Fruit fly (Drosophila melanogaster) whole organism, embryonic: ENCODE measurements around the gene CG10274.

Source experiments
- Adf1 ChIP-seq: fragments of 200-800 bp; sonication (Bioruptor generic); IDR thresholded peaks from 2 replicates; pipeline ENCODE4 v1.3.6; 2022; ENCODE audit warnings: missing biosample characterization, missing genetic modification characterization
- CG10147 ChIP-seq: fragments of 200-800 bp; sonication (Bioruptor generic); optimal IDR thresholded peaks from 2 replicates; lab custom pipeline; 2019; ENCODE audit warnings: missing biosample characterization, mild to moderate bottlenecking, missing genetic modification characterization, moderate library complexity
- CG10462 ChIP-seq: fragments of 200-800 bp; sonication (Bioruptor generic); optimal IDR thresholded peaks from 2 replicates; lab custom pipeline; 2016; ENCODE audit warnings: missing biosample characterization, missing genetic modification characterization
- CG13123 ChIP-seq: fragments of 200-800 bp; sonication (Bioruptor generic); optimal IDR thresholded peaks from 2 replicates; lab custom pipeline; 2016; ENCODE audit warnings: missing biosample characterization, missing genetic modification characterization
- CG14860 ChIP-seq: fragments of 200-800 bp; sonication (Bioruptor generic); IDR thresholded peaks from 3 replicates; pipeline ENCODE4 v1.3.6; 2022; ENCODE audit warnings: missing biosample characterization, missing genetic modification characterization; ENCODE audit not compliant: partially characterized antibody
- CG15601 ChIP-seq: fragments of 200-800 bp; sonication (Bioruptor generic); optimal IDR thresholded peaks from 3 replicates; lab custom pipeline; 2019; ENCODE audit warnings: missing biosample characterization, mild to moderate bottlenecking, missing genetic modification characterization, moderate library complexity
- CG1602 ChIP-seq: fragments of 200-800 bp; sonication (Bioruptor generic); optimal IDR thresholded peaks from 3 replicates; lab custom pipeline; 2016; ENCODE audit warnings: missing biosample characterization, missing genetic modification characterization
- CG1647 ChIP-seq: fragments of 200-800 bp; sonication (Bioruptor generic); optimal IDR thresholded peaks from 3 replicates; lab custom pipeline; 2016; ENCODE audit warnings: missing biosample characterization, missing genetic modification characterization
- CG17802 ChIP-seq: fragments of 200-800 bp; sonication (Bioruptor generic); optimal IDR thresholded peaks from 2 replicates; lab custom pipeline; 2018; ENCODE audit warnings: missing biosample characterization, mild to moderate bottlenecking, missing genetic modification characterization, moderate library complexity
- CG18476 ChIP-seq: fragments of 200-800 bp; sonication (Bioruptor generic); optimal IDR thresholded peaks from 2 replicates; lab custom pipeline; 2016; ENCODE audit warnings: missing biosample characterization, mild to moderate bottlenecking, missing genetic modification characterization
- CG18599 ChIP-seq: fragments of 200-800 bp; sonication (Bioruptor generic); optimal IDR thresholded peaks from 3 replicates; lab custom pipeline; 2017; ENCODE audit warnings: missing biosample characterization, missing genetic modification characterization, mild to moderate bottlenecking, moderate library complexity, missing genetic modification reagents
- CG18619 ChIP-seq: fragments of 200-800 bp; sonication (Bioruptor generic); optimal IDR thresholded peaks from 3 replicates; lab custom pipeline; 2017; ENCODE audit warnings: missing biosample characterization, mild to moderate bottlenecking, missing genetic modification characterization
- CG2116 ChIP-seq: fragments of 200-800 bp; sonication (Bioruptor generic); optimal IDR thresholded peaks from 3 replicates; lab custom pipeline; 2018; ENCODE audit warnings: missing biosample characterization, mild to moderate bottlenecking, missing genetic modification characterization
- CG32772 ChIP-seq: fragments of 200-800 bp; sonication (Bioruptor generic); IDR thresholded peaks from 2 replicates; pipeline ENCODE4 v1.3.6; 2022; ENCODE audit warnings: missing biosample characterization, missing genetic modification characterization
- CG3281 ChIP-seq: fragments of 200-800 bp; sonication (Bioruptor generic); optimal IDR thresholded peaks from 3 replicates; lab custom pipeline; 2017; ENCODE audit warnings: missing biosample characterization, mild to moderate bottlenecking, missing genetic modification characterization
- CG34422 ChIP-seq: fragments of 200-800 bp; sonication (Bioruptor generic); IDR thresholded peaks from 3 replicates; pipeline ENCODE4 v1.3.6; 2022; ENCODE audit warnings: missing biosample characterization, missing genetic modification characterization
- CG7271 ChIP-seq: fragments of 200-800 bp; sonication (Bioruptor generic); optimal IDR thresholded peaks from 2 replicates; lab custom pipeline; 2018; ENCODE audit warnings: missing biosample characterization, mild to moderate bottlenecking, missing genetic modification characterization, moderate library complexity
- CG8281 ChIP-seq: fragments of 200-800 bp; sonication (Bioruptor generic); optimal IDR thresholded peaks from 2 replicates; lab custom pipeline; 2018; ENCODE audit warnings: missing biosample characterization, mild to moderate bottlenecking, missing genetic modification characterization, moderate library complexity
- CG9876 ChIP-seq: fragments of 200-800 bp; sonication (Bioruptor generic); optimal IDR thresholded peaks from 2 replicates; lab custom pipeline; 2016; ENCODE audit warnings: missing biosample characterization, missing genetic modification characterization
- CG9932 ChIP-seq: fragments of 200-800 bp; sonication (Bioruptor generic); IDR thresholded peaks from 2 replicates; pipeline ENCODE4 v1.3.6; 2022; ENCODE audit warnings: missing biosample characterization, missing genetic modification characterization
- Camta ChIP-seq: fragments of 200-800 bp; sonication (Bioruptor generic); optimal IDR thresholded peaks from 2 replicates; lab custom pipeline; 2016; ENCODE audit warnings: missing biosample characterization, missing genetic modification characterization
- Dref ChIP-seq: fragments of 200-800 bp; sonication (Bioruptor generic); IDR thresholded peaks from 2 replicates; pipeline ENCODE4 v1.3.6; 2022; ENCODE audit warnings: missing biosample characterization, missing genetic modification characterization
- E2f1 ChIP-seq: fragments of 200-800 bp; sonication (Bioruptor generic); IDR thresholded peaks from 2 replicates; pipeline ENCODE4 v1.3.6; 2022; ENCODE audit warnings: missing biosample characterization, missing genetic modification characterization
- HmgD ChIP-seq: fragments of 200-800 bp; sonication (Bioruptor generic); optimal IDR thresholded peaks from 3 replicates; lab custom pipeline; 2016; ENCODE audit warnings: missing biosample characterization, missing genetic modification characterization
- Med ChIP-seq: fragments of 200-800 bp; sonication (Bioruptor generic); peaks from one replicate; lab custom pipeline; 2016; ENCODE audit warnings: missing biosample characterization, missing genetic modification characterization, mild to moderate bottlenecking, inconsistent platforms, moderate library complexity
- Nf-YA ChIP-seq: fragments of 200-800 bp; sonication (Bioruptor generic); IDR thresholded peaks from 2 replicates; pipeline ENCODE4 v1.3.6; 2022; ENCODE audit warnings: missing biosample characterization, missing genetic modification characterization
- NfI ChIP-seq: fragments of 200-800 bp; sonication (Bioruptor generic); optimal IDR thresholded peaks from 3 replicates; lab custom pipeline; 2018; ENCODE audit warnings: missing biosample characterization, mild to moderate bottlenecking, missing genetic modification characterization, moderate library complexity
- Optix ChIP-seq: fragments of 200-800 bp; sonication (Bioruptor generic); IDR thresholded peaks from 3 replicates; pipeline ENCODE4 v1.3.6; 2022; ENCODE audit warnings: missing biosample characterization, missing genetic modification characterization
- Trl ChIP-seq, 3 experiments: fragments of >200 bp in 2 of 3; fragments of 200-800 bp in 1 of 3; sonication (Bioruptor generic) in 1 of 3; optimal IDR thresholded peaks; 2 replicates in 1 of 3; 3 replicates in 2 of 3; lab custom pipeline; 2016 to 2017; ENCODE audit warnings: missing biosample characterization in 1 of 3, missing genetic modification characterization in 1 of 3
- Vsx1 ChIP-seq: fragments of 200-800 bp; sonication (Bioruptor generic); optimal IDR thresholded peaks from 2 replicates; lab custom pipeline; 2017; ENCODE audit warnings: missing biosample characterization, mild to moderate bottlenecking, missing genetic modification characterization, missing genetic modification reagents
- ap ChIP-seq: fragments of 200-800 bp; sonication (Bioruptor generic); IDR thresholded peaks from 2 replicates; pipeline ENCODE4 v1.3.6; 2022; ENCODE audit warnings: missing biosample characterization, missing genetic modification characterization
- cato ChIP-seq: fragments of 200-800 bp; sonication (Bioruptor generic); optimal IDR thresholded peaks from 2 replicates; lab custom pipeline; 2016; ENCODE audit warnings: missing biosample characterization, missing genetic modification characterization, borderline replicate concordance
- dmrt11E ChIP-seq: fragments of 200-800 bp; sonication (Bioruptor generic); optimal IDR thresholded peaks from 3 replicates; lab custom pipeline; 2018; ENCODE audit warnings: missing biosample characterization, mild to moderate bottlenecking, missing genetic modification characterization, moderate library complexity
- dmrt99B ChIP-seq: fragments of 200-800 bp; sonication (Bioruptor generic); optimal IDR thresholded peaks from 2 replicates; lab custom pipeline; 2018; ENCODE audit warnings: missing biosample characterization, mild to moderate bottlenecking, missing genetic modification characterization, moderate library complexity
- fu2 ChIP-seq: fragments of 200-800 bp; sonication (Bioruptor generic); optimal IDR thresholded peaks from 2 replicates; lab custom pipeline; 2016; ENCODE audit warnings: missing biosample characterization, missing genetic modification characterization
- gcm ChIP-seq: fragments of 200-800 bp; sonication (Bioruptor generic); optimal IDR thresholded peaks from 2 replicates; lab custom pipeline; 2019; ENCODE audit warnings: missing biosample characterization, mild to moderate bottlenecking, missing genetic modification characterization, moderate library complexity
- gt ChIP-seq: fragments of 200-800 bp; sonication (Bioruptor generic); IDR thresholded peaks from 2 replicates; pipeline ENCODE4 v1.3.6; 2022; ENCODE audit warnings: missing biosample characterization, missing genetic modification characterization
- kah ChIP-seq: fragments of 200-800 bp; sonication (Bioruptor generic); optimal IDR thresholded peaks from 2 replicates; lab custom pipeline; 2018; ENCODE audit warnings: missing biosample characterization, mild to moderate bottlenecking, missing genetic modification characterization
- lilli ChIP-seq: fragments of 200-800 bp; sonication (Bioruptor generic); optimal IDR thresholded peaks from 3 replicates; lab custom pipeline; 2016; ENCODE audit warnings: missing biosample characterization, missing genetic modification characterization
- lola ChIP-seq, 3 experiments: fragments of >200 bp in 2 of 3; fragments of 200-800 bp in 1 of 3; sonication (Bioruptor generic) in 1 of 3; optimal IDR thresholded peaks; 2 replicates each; lab custom pipeline; 2017 to 2019; ENCODE audit warnings: missing biosample characterization in 3 of 3, missing genetic modification characterization in 3 of 3, mild to moderate bottlenecking in 1 of 3, moderate library complexity in 1 of 3
- p53 ChIP-seq: fragments of 200-800 bp; sonication (Bioruptor generic); optimal IDR thresholded peaks from 2 replicates; lab custom pipeline; 2016; ENCODE audit warnings: missing biosample characterization, missing genetic modification characterization
- pzg ChIP-seq: fragments of 200-800 bp; sonication (Bioruptor generic); optimal IDR thresholded peaks from 3 replicates; lab custom pipeline; 2018; ENCODE audit warnings: missing biosample characterization, mild to moderate bottlenecking, missing genetic modification characterization, moderate library complexity
- ranshi ChIP-seq: fragments of 200-800 bp; sonication (Bioruptor generic); IDR thresholded peaks from 2 replicates; pipeline ENCODE4 v1.3.6; 2022; ENCODE audit warnings: missing biosample characterization, missing genetic modification characterization
- run ChIP-seq: fragments of 200-800 bp; sonication (Bioruptor generic); optimal IDR thresholded peaks from 3 replicates; lab custom pipeline; 2018; ENCODE audit warnings: missing biosample characterization, mild to moderate bottlenecking, missing genetic modification characterization
- seq ChIP-seq: fragments of 200-800 bp; sonication (Bioruptor generic); IDR thresholded peaks from 2 replicates; pipeline ENCODE4 v1.3.6; 2022; ENCODE audit warnings: missing biosample characterization, missing genetic modification characterization
- toy ChIP-seq: fragments of 200-800 bp; sonication (Bioruptor generic); IDR thresholded peaks from 2 replicates; pipeline ENCODE4 v1.3.6; 2022; ENCODE audit warnings: missing biosample characterization, missing genetic modification characterization
- twi ChIP-seq: fragments of 200-800 bp; optimal IDR thresholded peaks from 2 replicates; lab custom pipeline; 2019; ENCODE audit warnings: missing biosample characterization, mild to moderate bottlenecking, missing genetic modification characterization, moderate library complexity
- unpg ChIP-seq: fragments of 200-800 bp; sonication (Bioruptor generic); optimal IDR thresholded peaks from 3 replicates; lab custom pipeline; 2018; ENCODE audit warnings: missing biosample characterization, mild to moderate bottlenecking, missing genetic modification characterization, moderate library complexity
- yki ChIP-seq: fragments of >200 bp; optimal IDR thresholded peaks from 3 replicates; lab custom pipeline; 2018
- zen ChIP-seq: fragments of 200-800 bp; sonication (Bioruptor generic); optimal IDR thresholded peaks from 3 replicates; lab custom pipeline; 2018; ENCODE audit warnings: missing biosample characterization, mild to moderate bottlenecking, missing genetic modification characterization, moderate library complexity

CG10274 gene

DNA sequence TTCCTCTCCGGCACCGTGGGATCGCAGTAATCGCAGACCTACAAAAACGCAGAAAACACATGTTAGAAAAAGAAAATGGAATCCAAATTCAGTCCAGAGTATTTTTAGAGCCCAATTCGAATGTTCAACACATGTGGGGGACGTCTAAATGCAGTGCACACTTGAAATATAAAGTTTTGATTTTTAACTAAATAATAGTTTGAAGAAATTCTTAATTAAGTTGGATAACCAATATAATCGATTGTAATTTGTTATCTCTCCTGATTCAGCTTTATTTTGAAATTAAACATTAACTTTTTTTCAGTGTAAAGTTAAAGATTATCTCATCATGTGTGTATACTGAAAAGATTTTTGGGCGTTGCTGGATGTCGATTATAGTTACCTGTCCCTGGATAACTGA, 35.6 kb upstream of the CG10274 start (continued):
- no peak for TF ChIP-seq Adf1 (GFP tag; lab: Robert Waterston, UW)
- TF ChIP-seq E2f1 (GFP tag; lab: Robert Waterston, UW): peak; percentile 73
- TF ChIP-seq CG15601: peak; percentile 84
- TF ChIP-seq HmgD (GFP tag; lab: Kevin White, UChicago): no peak
- TF ChIP-seq dmrt99B: peak; percentile 77
- TF ChIP-seq Dref (GFP tag; lab: Robert Waterston, UW): no peak
- TF ChIP-seq dmrt11E (tag; lab: Kevin White, UChicago): peak; percentile 93
- TF ChIP-seq ranshi (GFP tag; lab: Robert Waterston, UW): peak; percentile 50; the same call in 1 of the 2 replicates
- TF ChIP-seq CG18476 (GFP tag; lab: Kevin White, UChicago): peak; percentile 13
- no peak for TF ChIP-seq fu2 (GFP tag; lab: Kevin White, UChicago)
- peak; percentile 58 for TF ChIP-seq CG34422 (GFP tag; lab: Robert Waterston, UW)
- TF ChIP-seq lola (GFP tag; optimal IDR thresholded peaks at IDR 0.05; lab: Kevin White, UChicago): peak in 1 of 3 experiments; percentile 90
- TF ChIP-seq CG18599: peak; percentile 38
- TF ChIP-seq CG9876 (GFP tag; lab: Kevin White, UChicago): no peak
- TF ChIP-seq CG1647 (GFP tag; lab: Kevin White, UChicago): no peak
- peak; percentile 22 for TF ChIP-seq CG2116
- peak; percentile 24 for TF ChIP-seq CG10462 (GFP tag; lab: Kevin White, UChicago)
- peak; percentile 77 for TF ChIP-seq gcm (GFP tag; lab: Kevin White, UChicago)
- TF ChIP-seq lilli (GFP tag; lab: Kevin White, UChicago): peak; percentile 24
- TF ChIP-seq NfI (GFP tag; lab: Kevin White, UChicago): no peak
- peak; percentile 16 for TF ChIP-seq CG17802 (tag; lab: Kevin White, UChicago)
- TF ChIP-seq toy (GFP tag; lab: Robert Waterston, UW): no peak
- peak; percentile 69 for TF ChIP-seq Med (GFP tag; lab: Kevin White, UChicago)
- TF ChIP-seq CG7271 (tag; lab: Kevin White, UChicago): peak; percentile 51
- TF ChIP-seq kah (GFP tag; lab: Kevin White, UChicago): peak; percentile 16
- peak; percentile 45; the same call in 1 of the 2 replicates for TF ChIP-seq CG32772
- TF ChIP-seq Camta (GFP tag; lab: Kevin White, UChicago): peak; percentile 44
- TF ChIP-seq Optix (GFP tag; lab: Robert Waterston, UW): no peak
- TF ChIP-seq unpg (GFP tag; lab: Kevin White, UChicago): peak; percentile 88
- TF ChIP-seq CG10147: peak; percentile 31
- TF ChIP-seq pzg (GFP tag; lab: Kevin White, UChicago): no peak
- TF ChIP-seq gt (GFP tag; lab: Robert Waterston, UW): no peak
- peak; percentile 64 for TF ChIP-seq CG1602 (GFP tag; lab: Kevin White, UChicago)
- TF ChIP-seq twi (tag; lab: Kevin White, UChicago): peak; percentile 97
- peak; percentile 55 for TF ChIP-seq CG13123 (GFP tag; lab: Kevin White, UChicago)
- no peak for TF ChIP-seq p53
- TF ChIP-seq run (tag; lab: Kevin White, UChicago): peak; percentile 24
- no peak for TF ChIP-seq CG14860 (GFP tag; lab: Robert Waterston, UW)
- peak; percentile 52 for TF ChIP-seq zen (tag; lab: Kevin White, UChicago)
- peak; percentile 1 for TF ChIP-seq Vsx1 (GFP tag; lab: Kevin White, UChicago)
- peak; percentile 11 for TF ChIP-seq CG3281 (GFP tag; lab: Kevin White, UChicago)
- TF ChIP-seq Nf-YA (GFP tag; lab: Robert Waterston, UW): peak; percentile 58
- 0 out of 2 replicates have a peak, but pooled peaks have one; percentile 4 for TF ChIP-seq CG9932 (GFP tag; lab: Robert Waterston, UW)
- no peak for TF ChIP-seq yki (lab: Kevin White, UChicago)
- TF ChIP-seq cato (GFP tag; lab: Kevin White, UChicago): peak; percentile 15
- peak; percentile 27 for TF ChIP-seq CG18619 (GFP tag; lab: Kevin White, UChicago)
- no peak for TF ChIP-seq Trl (optimal IDR thresholded peaks at IDR 0.05; lab: Kevin White, UChicago)
- TF ChIP-seq Trl (GFP tag; optimal IDR thresholded peaks at IDR 0.05; lab: Kevin White, UChicago): peak; percentile 50
- TF ChIP-seq CG8281 (tag; lab: Kevin White, UChicago): peak; percentile 24
- peak; percentile 31; the same call in 1 of the 2 replicates for TF ChIP-seq seq (GFP tag; lab: Robert Waterston, UW)
- TF ChIP-seq ap (GFP tag; lab: Robert Waterston, UW): 0 out of 2 replicates have a peak, but pooled peaks have one; percentile 26
